Fruit fly (Drosophila melanogaster) whole organism, embryonic: ENCODE results near the gene Piezo.

ENCODE experiments used
- Adf1 ChIP-seq: fragments of 200-800 bp; sonication (Bioruptor generic); IDR thresholded peaks from 2 replicates; pipeline ENCODE4 v1.3.6; 2022; ENCODE audit warnings: missing biosample characterization, missing genetic modification characterization
- Atf-2 ChIP-seq: fragments of 200-800 bp; sonication (Bioruptor generic); optimal IDR thresholded peaks from 2 replicates; lab custom pipeline; 2016; ENCODE audit warnings: missing biosample characterization, missing genetic modification characterization
- CG10959 ChIP-seq: fragments of 200-800 bp; sonication (Bioruptor generic); IDR thresholded peaks from 2 replicates; pipeline ENCODE4 v1.3.6; 2022; ENCODE audit warnings: missing biosample characterization, missing genetic modification characterization
- CG11456 ChIP-seq: fragments of 200-800 bp; sonication (Bioruptor generic); IDR thresholded peaks from 3 replicates; pipeline ENCODE4 v1.3.6; 2022; ENCODE audit warnings: missing biosample characterization, missing genetic modification characterization
- CG11696 ChIP-seq: fragments of 200-800 bp; sonication (Bioruptor generic); IDR thresholded peaks from 2 replicates; pipeline ENCODE4 v1.3.6; 2022; ENCODE audit warnings: missing biosample characterization, missing genetic modification characterization
- CG12104 ChIP-seq: fragments of 200-800 bp; sonication (Bioruptor generic); optimal IDR thresholded peaks from 3 replicates; lab custom pipeline; 2016; ENCODE audit warnings: missing biosample characterization, missing genetic modification characterization
- CG12942 ChIP-seq: fragments of 200-800 bp; sonication (Bioruptor generic); optimal IDR thresholded peaks from 3 replicates; lab custom pipeline; 2016; ENCODE audit warnings: missing biosample characterization, missing genetic modification characterization
- CG13624 ChIP-seq: fragments of 200-800 bp; sonication (Bioruptor generic); optimal IDR thresholded peaks from 2 replicates; lab custom pipeline; 2016; ENCODE audit warnings: missing biosample characterization, missing genetic modification characterization
- CG14965 ChIP-seq: fragments of 200-800 bp; sonication (Bioruptor generic); optimal IDR thresholded peaks from 2 replicates; lab custom pipeline; 2016; ENCODE audit warnings: missing biosample characterization, missing genetic modification characterization, borderline replicate concordance
- CG15479 ChIP-seq: fragments of 200-800 bp; sonication (Bioruptor generic); optimal IDR thresholded peaks from 3 replicates; lab custom pipeline; 2019; ENCODE audit warnings: missing biosample characterization, mild to moderate bottlenecking, missing genetic modification characterization, moderate library complexity
- CG1603 ChIP-seq: fragments of 200-800 bp; sonication (Bioruptor generic); optimal IDR thresholded peaks from 2 replicates; lab custom pipeline; 2019; ENCODE audit warnings: missing biosample characterization, mild to moderate bottlenecking, missing genetic modification characterization, moderate library complexity
- CG17385 ChIP-seq: fragments of 200-800 bp; sonication (Bioruptor generic); optimal IDR thresholded peaks from 3 replicates; lab custom pipeline; 2018; ENCODE audit warnings: missing biosample characterization, mild to moderate bottlenecking, missing genetic modification characterization
- CG31441 ChIP-seq: fragments of 200-800 bp; sonication (Bioruptor generic); IDR thresholded peaks from 2 replicates; pipeline ENCODE4 v1.3.6; 2022; ENCODE audit warnings: missing biosample characterization, missing genetic modification characterization
- CG3163 ChIP-seq: fragments of 200-800 bp; sonication (Bioruptor generic); optimal IDR thresholded peaks from 3 replicates; lab custom pipeline; 2016; ENCODE audit warnings: missing biosample characterization, missing genetic modification characterization
- CG32767 ChIP-seq: fragments of 200-800 bp; sonication (Bioruptor generic); IDR thresholded peaks from 2 replicates; pipeline ENCODE4 v1.3.6; 2022; ENCODE audit warnings: missing biosample characterization, missing genetic modification characterization
- CG3838 ChIP-seq: fragments of 200-800 bp; sonication (Bioruptor generic); optimal IDR thresholded peaks from 3 replicates; lab custom pipeline; 2016; ENCODE audit warnings: missing biosample characterization, missing genetic modification characterization
- CG4617 ChIP-seq: fragments of 200-800 bp; sonication (Bioruptor generic); optimal IDR thresholded peaks from 3 replicates; lab custom pipeline; 2016; ENCODE audit warnings: missing biosample characterization, missing genetic modification characterization, borderline replicate concordance
- CG7987 ChIP-seq: fragments of 200-800 bp; sonication (Bioruptor generic); optimal IDR thresholded peaks from 2 replicates; lab custom pipeline; 2018; ENCODE audit warnings: missing biosample characterization, mild to moderate bottlenecking, missing genetic modification characterization, moderate library complexity
- CG9727 ChIP-seq: fragments of 200-800 bp; sonication (Bioruptor generic); optimal IDR thresholded peaks from 3 replicates; lab custom pipeline; 2017; ENCODE audit warnings: missing biosample characterization, mild to moderate bottlenecking, missing genetic modification characterization
- CHES-1-like ChIP-seq: fragments of 200-800 bp; sonication (Bioruptor generic); optimal IDR thresholded peaks from 2 replicates; lab custom pipeline; 2016; ENCODE audit warnings: missing biosample characterization, missing genetic modification characterization
- CTCF ChIP-seq: fragments of 200-800 bp; sonication (Bioruptor generic); optimal IDR thresholded peaks from 2 replicates; lab custom pipeline; 2017; ENCODE audit warnings: missing biosample characterization, mild to moderate bottlenecking, missing genetic modification characterization, moderate library complexity
- D19A ChIP-seq: fragments of 200-800 bp; optimal IDR thresholded peaks from 3 replicates; lab custom pipeline; 2019; ENCODE audit warnings: missing biosample characterization, mild to moderate bottlenecking, missing genetic modification characterization, moderate library complexity
- Doc2 ChIP-seq: fragments of 200-800 bp; sonication (Bioruptor generic); IDR thresholded peaks from 2 replicates; pipeline ENCODE4 v1.3.6; 2022; ENCODE audit warnings: missing biosample characterization, missing genetic modification characterization
- E2f1 ChIP-seq: fragments of 200-800 bp; sonication (Bioruptor generic); IDR thresholded peaks from 2 replicates; pipeline ENCODE4 v1.3.6; 2022; ENCODE audit warnings: missing biosample characterization, missing genetic modification characterization
- Fer1 ChIP-seq: fragments of 200-800 bp; sonication (Bioruptor generic); optimal IDR thresholded peaks from 2 replicates; lab custom pipeline; 2017; ENCODE audit warnings: missing biosample characterization, mild to moderate bottlenecking, missing genetic modification characterization
- Kr ChIP-seq: fragments of 200-800 bp; sonication (Bioruptor generic); optimal IDR thresholded peaks from 2 replicates; lab custom pipeline; 2017; ENCODE audit warnings: missing biosample characterization, mild to moderate bottlenecking, missing genetic modification characterization
- MESR4 ChIP-seq: fragments of 200-800 bp; sonication (Bioruptor generic); optimal IDR thresholded peaks from 2 replicates; lab custom pipeline; 2018; ENCODE audit warnings: missing biosample characterization, mild to moderate bottlenecking, missing genetic modification characterization, moderate library complexity
- Meics ChIP-seq: fragments of 200-800 bp; sonication (Bioruptor generic); optimal IDR thresholded peaks from 2 replicates; lab custom pipeline; 2017; ENCODE audit warnings: missing biosample characterization, mild to moderate bottlenecking, missing genetic modification characterization
- NK7.1 ChIP-seq: fragments of 200-800 bp; sonication (Bioruptor generic); optimal IDR thresholded peaks from 3 replicates; lab custom pipeline; 2016; ENCODE audit warnings: missing biosample characterization, missing genetic modification characterization
- Neu2 ChIP-seq: fragments of 200-800 bp; sonication (Bioruptor generic); optimal IDR thresholded peaks from 3 replicates; lab custom pipeline; 2016; ENCODE audit warnings: missing biosample characterization, missing genetic modification characterization, borderline replicate concordance
- Nf-YA ChIP-seq: fragments of 200-800 bp; sonication (Bioruptor generic); IDR thresholded peaks from 2 replicates; pipeline ENCODE4 v1.3.6; 2022; ENCODE audit warnings: missing biosample characterization, missing genetic modification characterization
- Sox100B ChIP-seq: fragments of 200-800 bp; sonication (Bioruptor generic); optimal IDR thresholded peaks from 3 replicates; lab custom pipeline; 2018; ENCODE audit warnings: missing biosample characterization, mild to moderate bottlenecking, missing genetic modification characterization
- ap ChIP-seq: fragments of 200-800 bp; sonication (Bioruptor generic); IDR thresholded peaks from 2 replicates; pipeline ENCODE4 v1.3.6; 2022; ENCODE audit warnings: missing biosample characterization, missing genetic modification characterization
- bsh ChIP-seq, 2 experiments: fragments of 200-800 bp; sonication (Bioruptor generic); optimal IDR thresholded peaks; 2 replicates each; lab custom pipeline; 2017 to 2018; ENCODE audit warnings: mild to moderate bottlenecking in 2 of 2, missing biosample characterization in 2 of 2, missing genetic modification characterization in 2 of 2, moderate library complexity in 1 of 2
- crc ChIP-seq: fragments of 200-800 bp; sonication (Bioruptor generic); optimal IDR thresholded peaks from 2 replicates; lab custom pipeline; 2016; ENCODE audit warnings: missing biosample characterization, missing genetic modification characterization
- crp ChIP-seq, 2 experiments: fragments of 200-800 bp; sonication (Bioruptor generic); optimal IDR thresholded peaks; 2 replicates in 1 of 2; 3 replicates in 1 of 2; lab custom pipeline; 2017; ENCODE audit warnings: missing biosample characterization in 2 of 2, missing genetic modification characterization in 2 of 2, mild to moderate bottlenecking in 1 of 2, moderate library complexity in 1 of 2
- fd64A ChIP-seq: fragments of 200-800 bp; sonication (Bioruptor generic); optimal IDR thresholded peaks from 3 replicates; lab custom pipeline; 2018; ENCODE audit warnings: missing biosample characterization, mild to moderate bottlenecking, missing genetic modification characterization
- gsb ChIP-seq: fragments of 200-800 bp; sonication (Bioruptor generic); IDR thresholded peaks from 2 replicates; pipeline ENCODE4 v1.3.6; 2022; ENCODE audit warnings: missing biosample characterization, missing genetic modification characterization
- h ChIP-seq: fragments of >200 bp; optimal IDR thresholded peaks from 2 replicates; lab custom pipeline; 2017
- jing ChIP-seq: fragments of 200-800 bp; sonication (Bioruptor generic); optimal IDR thresholded peaks from 2 replicates; lab custom pipeline; 2018; ENCODE audit warnings: missing biosample characterization, mild to moderate bottlenecking, missing genetic modification characterization
- kah ChIP-seq: fragments of 200-800 bp; sonication (Bioruptor generic); optimal IDR thresholded peaks from 2 replicates; lab custom pipeline; 2018; ENCODE audit warnings: missing biosample characterization, mild to moderate bottlenecking, missing genetic modification characterization
- lov ChIP-seq, 2 experiments: fragments of 200-800 bp in 1 of 2; fragments of >200 bp in 1 of 2; sonication (Bioruptor generic) in 1 of 2; IDR thresholded peaks in 1 of 2; optimal IDR thresholded peaks in 1 of 2; 2 replicates in 1 of 2; 3 replicates in 1 of 2; pipeline versions ENCODE4 v1.3.6 to Lab custom; 2017 to 2022; ENCODE audit warnings: missing biosample characterization in 1 of 2, missing genetic modification characterization in 1 of 2
- pho ChIP-seq: fragments of 200-800 bp; sonication (Bioruptor generic); optimal IDR thresholded peaks from 2 replicates; lab custom pipeline; 2016; ENCODE audit warnings: missing biosample characterization, missing genetic modification characterization
- prd ChIP-seq, 3 experiments: fragments of >200 bp in 2 of 3; fragments of 200-800 bp in 1 of 3; sonication (Bioruptor generic) in 1 of 3; optimal IDR thresholded peaks in 2 of 3; IDR thresholded peaks in 1 of 3; 2 replicates in 2 of 3; 3 replicates in 1 of 3; pipeline versions ENCODE4 v1.3.6 to Lab custom; 2017 to 2022; ENCODE audit warnings: missing biosample characterization in 1 of 3, missing genetic modification characterization in 1 of 3
- sens ChIP-seq: fragments of 200-800 bp; sonication (Bioruptor generic); peaks from one replicate; lab custom pipeline; 2016; ENCODE audit warnings: missing biosample characterization, missing genetic modification characterization
- slp2 ChIP-seq: fragments of 200-800 bp; sonication (Bioruptor generic); optimal IDR thresholded peaks from 2 replicates; lab custom pipeline; 2016; ENCODE audit warnings: missing biosample characterization, missing genetic modification characterization
- sqz ChIP-seq: fragments of 200-800 bp; sonication (Bioruptor generic); optimal IDR thresholded peaks from 3 replicates; lab custom pipeline; 2018; ENCODE audit warnings: missing biosample characterization, mild to moderate bottlenecking, missing genetic modification characterization
- unc-4 ChIP-seq: fragments of 200-800 bp; sonication (Bioruptor generic); IDR thresholded peaks from 2 replicates; pipeline ENCODE4 v1.3.6; 2022; ENCODE audit warnings: missing biosample characterization, missing genetic modification characterization; ENCODE audit not compliant: partially characterized antibody
- vvl ChIP-seq: fragments of 200-800 bp; sonication (Bioruptor generic); IDR thresholded peaks from 2 replicates; pipeline ENCODE4 v1.3.6; 2022; ENCODE audit warnings: missing biosample characterization, missing genetic modification characterization
- zen2 ChIP-seq: fragments of 200-800 bp; sonication (Bioruptor generic); IDR thresholded peaks from 3 replicates; pipeline ENCODE4 v1.3.6; 2022; ENCODE audit warnings: missing biosample characterization, missing genetic modification characterization; ENCODE audit not compliant: partially characterized antibody

Piezo gene

dm6 chr2L:8164219-8164618 lies 1.3 kb downstream of the Piezo start (continued):
- TF ChIP-seq vvl (peak; percentile 82), CG17385 (GFP tag; lab: Kevin White, UChicago) (peak; percentile 72), CTCF (GFP tag; lab: Kevin White, UChicago) (peak; percentile 40), MESR4 (GFP tag; lab: Kevin White, UChicago) (peak; percentile 1), unc-4 (GFP tag; lab: Robert Waterston, UW) (no peak), CG31441 (GFP tag; lab: Robert Waterston, UW) (peak; percentile 87), pho (GFP tag; lab: Kevin White, UChicago) (no peak), zen2 (GFP tag; lab: Robert Waterston, UW) (no peak), crp (GFP tag; optimal IDR thresholded peaks at IDR 0.05; lab: Kevin White, UChicago) (peak in 1 of 2 experiments; percentile 19), fd64A (peak; percentile 92), sens (GFP tag; lab: Kevin White, UChicago) (peak; percentile 99), CG3163 (peak; percentile 34), CG32767 (GFP tag; lab: Robert Waterston, UW) (peak; percentile 53; the same call in 1 of the 2 replicates), Sox100B (GFP tag; lab: Kevin White, UChicago) (peak; percentile 87), gsb (GFP tag; lab: Robert Waterston, UW) (0 out of 2 replicates have a peak, but pooled peaks have one; percentile 11), CG1603 (tag; lab: Kevin White, UChicago) (peak; percentile 87), CG10959 (GFP tag; lab: Robert Waterston, UW) (peak; percentile 63), CG9727 (GFP tag; lab: Kevin White, UChicago) (peak; percentile 91), CG7987 (peak; percentile 88), CG15479 (GFP tag; lab: Kevin White, UChicago) (no peak), Kr (GFP tag; lab: Kevin White, UChicago) (peak; percentile 74), CG4617 (peak; percentile 39), Fer1 (GFP tag; lab: Kevin White, UChicago) (peak; percentile 55), CG12104 (GFP tag; lab: Kevin White, UChicago) (peak; percentile 86), lov (optimal IDR thresholded peaks at IDR 0.05; lab: Kevin White, UChicago) (no peak), lov (GFP tag; IDR thresholded peaks at IDR 0.05; lab: Robert Waterston, UW) (peak; percentile 90), Atf-2 (GFP tag; lab: Kevin White, UChicago) (peak; percentile 65), Doc2 (GFP tag; lab: Robert Waterston, UW) (no peak), Meics (peak; percentile 46), jing (GFP tag; lab: Kevin White, UChicago) (peak; percentile 55), CG11696 (GFP tag; lab: Robert Waterston, UW) (peak; percentile 61; the same call in 1 of the 2 replicates), prd (optimal IDR thresholded peaks at IDR 0.05; lab: Kevin White, UChicago) (no peak), prd (GFP tag; IDR thresholded peaks at IDR 0.05; lab: Robert Waterston, UW) (0 out of 3 replicates have a peak, but pooled peaks have one; percentile 38), E2f1 (GFP tag; lab: Robert Waterston, UW) (peak; percentile 56; the same call in 1 of the 2 replicates), CG13624 (GFP tag; lab: Kevin White, UChicago) (peak; percentile 1), Neu2 (GFP tag; lab: Kevin White, UChicago) (no peak), CG3838 (GFP tag; lab: Kevin White, UChicago) (peak; percentile 71), Adf1 (GFP tag; lab: Robert Waterston, UW) (no peak), sqz (GFP tag; lab: Kevin White, UChicago) (peak; percentile 84), crc (GFP tag; lab: Kevin White, UChicago) (peak; percentile 45), NK7.1 (peak; percentile 65), slp2 (peak; percentile 53), bsh (GFP tag; optimal IDR thresholded peaks at IDR 0.05; lab: Kevin White, UChicago) (peak in 1 of 2 experiments; percentile 90), ap (GFP tag; lab: Robert Waterston, UW) (peak; percentile 56), kah (GFP tag; lab: Kevin White, UChicago) (peak; percentile 75), CG12942 (GFP tag; lab: Kevin White, UChicago) (peak; percentile 75), CG14965 (GFP tag; lab: Kevin White, UChicago) (peak; percentile 64), D19A (tag; lab: Kevin White, UChicago) (peak; percentile 68), CHES-1-like (GFP tag; lab: Kevin White, UChicago) (peak; percentile 59), CG11456 (GFP tag; lab: Robert Waterston, UW) (no peak), Nf-YA (GFP tag; lab: Robert Waterston, UW) (peak; percentile 59), h (lab: Kevin White, UChicago) (no peak)
